Worm (Caenorhabditis elegans) whole organism, L2 larva: ENCODE measurements around the gene srbc-25.

ENCODE experiments used
- aly-2 ChIP-seq: fragments of 150-350 bp; optimal IDR thresholded peaks from 2 replicates; lab custom pipeline; 2014; ENCODE audit warnings: missing biosample characterization, missing genetic modification characterization
- ama-1 ChIP-seq: fragments of 150-350 bp; optimal IDR thresholded peaks from 2 replicates; lab custom pipeline; 2018; ENCODE audit warnings: inconsistent platforms
- blmp-1 ChIP-seq: sonication (generic microtip); optimal IDR thresholded peaks from 2 replicates; lab custom pipeline; 2017; ENCODE audit warnings: missing genetic modification characterization, mild to moderate bottlenecking, missing compliant biosample characterization, antibody characterized with exemption, moderate library complexity; ENCODE audit not compliant: insufficient read depth
- fos-1 ChIP-seq: fragments of 150-350 bp; optimal IDR thresholded peaks from 2 replicates; lab custom pipeline; 2014; ENCODE audit warnings: missing biosample characterization, missing genetic modification characterization
- gmeb-1 ChIP-seq: fragments of 150-350 bp; optimal IDR thresholded peaks from 2 replicates; lab custom pipeline; 2014; ENCODE audit warnings: missing biosample characterization, missing genetic modification characterization
- lsy-2 ChIP-seq, 2 experiments: fragments of 150-350 bp in 1 of 2; sonication (generic microtip) in 1 of 2; optimal IDR thresholded peaks; 2 replicates each; lab custom pipeline; 2014 to 2017; ENCODE audit warnings: missing biosample characterization in 2 of 2, missing genetic modification characterization in 2 of 2
- nhr-237 ChIP-seq: fragments of 150-350 bp; optimal IDR thresholded peaks from 2 replicates; lab custom pipeline; 2014; ENCODE audit warnings: missing biosample characterization, missing genetic modification characterization
- nhr-77 ChIP-seq: fragments of 150-350 bp; optimal IDR thresholded peaks from 2 replicates; lab custom pipeline; 2014; ENCODE audit warnings: missing biosample characterization, missing genetic modification characterization
- peb-1 ChIP-seq: fragments of 150-350 bp; optimal IDR thresholded peaks from 2 replicates; lab custom pipeline; 2014; ENCODE audit warnings: missing biosample characterization, missing genetic modification characterization

ce11 chrV:17215602-17216001 lies 41.8 kb downstream of the srbc-25 start:
- TF ChIP-seq gmeb-1 (tag; lab: Kevin White, UChicago) (no peak), aly-2 (no peak), lsy-2 (tag; optimal IDR thresholded peaks at IDR 0.05; lab: Kevin White, UChicago) (no peak), fos-1 (no peak), peb-1 (tag; lab: Kevin White, UChicago) (no peak), nhr-237 (tag; lab: Kevin White, UChicago) (no peak), ama-1 (lab: Kevin White, UChicago) (no peak), blmp-1 (tag; lab: Kevin White, UChicago) (no peak), nhr-77 (no peak)
